Fruit fly (Drosophila melanogaster) whole organism, embryonic: ENCODE measurements around the gene ArfGAP3.

ENCODE experiments used
- ATbp ChIP-seq: fragments of 200-800 bp; sonication (Bioruptor generic); optimal IDR thresholded peaks from 2 replicates; lab custom pipeline; 2017; ENCODE audit warnings: missing biosample characterization, mild to moderate bottlenecking, missing genetic modification characterization, missing genetic modification reagents
- Abd-B ChIP-seq: fragments of 200-800 bp; sonication (Bioruptor generic); optimal IDR thresholded peaks from 2 replicates; lab custom pipeline; 2018; ENCODE audit warnings: missing biosample characterization, mild to moderate bottlenecking, missing genetic modification characterization, moderate library complexity
- Antp ChIP-seq: fragments of 200-800 bp; sonication (Bioruptor generic); optimal IDR thresholded peaks from 3 replicates; lab custom pipeline; 2016; ENCODE audit warnings: missing biosample characterization, missing genetic modification characterization
- Bteb2 ChIP-seq: fragments of 200-800 bp; sonication (Bioruptor generic); optimal IDR thresholded peaks from 2 replicates; lab custom pipeline; 2016; ENCODE audit warnings: missing biosample characterization, missing genetic modification characterization
- CG10209 ChIP-seq: fragments of 200-800 bp; sonication (Bioruptor generic); optimal IDR thresholded peaks from 3 replicates; lab custom pipeline; 2017; ENCODE audit warnings: missing biosample characterization, mild to moderate bottlenecking, missing genetic modification characterization, missing genetic modification reagents
- CG10274 ChIP-seq: fragments of 200-800 bp; sonication (Bioruptor generic); optimal IDR thresholded peaks from 3 replicates; lab custom pipeline; 2017; ENCODE audit warnings: missing biosample characterization, mild to moderate bottlenecking, missing genetic modification characterization
- CG10431 ChIP-seq: fragments of 200-800 bp; sonication (Bioruptor generic); optimal IDR thresholded peaks from 3 replicates; lab custom pipeline; 2018; ENCODE audit warnings: missing biosample characterization, mild to moderate bottlenecking, missing genetic modification characterization
- CG11093 ChIP-seq: fragments of 200-800 bp; sonication (Bioruptor generic); IDR thresholded peaks from 3 replicates; pipeline ENCODE4 v1.3.6; 2022; ENCODE audit warnings: missing biosample characterization, missing genetic modification characterization
- CG14710 ChIP-seq: fragments of 200-800 bp; sonication (Bioruptor generic); optimal IDR thresholded peaks from 3 replicates; lab custom pipeline; 2019; ENCODE audit warnings: missing biosample characterization, mild to moderate bottlenecking, missing genetic modification characterization, moderate library complexity
- CG14965 ChIP-seq: fragments of 200-800 bp; sonication (Bioruptor generic); optimal IDR thresholded peaks from 2 replicates; lab custom pipeline; 2016; ENCODE audit warnings: missing biosample characterization, missing genetic modification characterization, borderline replicate concordance
- CG15269 ChIP-seq: fragments of 200-800 bp; sonication (Bioruptor generic); optimal IDR thresholded peaks from 2 replicates; lab custom pipeline; 2018; ENCODE audit warnings: missing biosample characterization, mild to moderate bottlenecking, missing genetic modification characterization, moderate library complexity
- CG16815 ChIP-seq: fragments of 200-800 bp; sonication (Bioruptor generic); optimal IDR thresholded peaks from 3 replicates; lab custom pipeline; 2017; ENCODE audit warnings: missing biosample characterization, mild to moderate bottlenecking, missing genetic modification characterization
- CG1792 ChIP-seq: fragments of 200-800 bp; sonication (Bioruptor generic); optimal IDR thresholded peaks from 2 replicates; lab custom pipeline; 2016; ENCODE audit warnings: missing biosample characterization, missing genetic modification characterization
- CG18476 ChIP-seq: fragments of 200-800 bp; sonication (Bioruptor generic); optimal IDR thresholded peaks from 2 replicates; lab custom pipeline; 2016; ENCODE audit warnings: missing biosample characterization, mild to moderate bottlenecking, missing genetic modification characterization
- CG2129 ChIP-seq: fragments of 200-800 bp; sonication (Bioruptor generic); IDR thresholded peaks from 2 replicates; pipeline ENCODE4 v1.3.6; 2022; ENCODE audit warnings: missing biosample characterization, missing genetic modification characterization; ENCODE audit not compliant: partially characterized antibody
- CG2202 ChIP-seq: fragments of 200-800 bp; sonication (Bioruptor generic); optimal IDR thresholded peaks from 2 replicates; lab custom pipeline; 2018; ENCODE audit warnings: missing biosample characterization, mild to moderate bottlenecking, missing genetic modification characterization
- CG2712 ChIP-seq: fragments of 200-800 bp; optimal IDR thresholded peaks from 3 replicates; lab custom pipeline; 2019; ENCODE audit warnings: missing biosample characterization, mild to moderate bottlenecking, missing genetic modification characterization, moderate library complexity
- CG31224 ChIP-seq: fragments of 200-800 bp; sonication (Bioruptor generic); IDR thresholded peaks from 2 replicates; pipeline ENCODE4 v1.3.6; 2022; ENCODE audit warnings: missing biosample characterization, missing genetic modification characterization
- CG32772 ChIP-seq: fragments of 200-800 bp; sonication (Bioruptor generic); IDR thresholded peaks from 2 replicates; pipeline ENCODE4 v1.3.6; 2022; ENCODE audit warnings: missing biosample characterization, missing genetic modification characterization
- CG4820 ChIP-seq: fragments of 200-800 bp; sonication (Bioruptor generic); optimal IDR thresholded peaks from 3 replicates; lab custom pipeline; 2016; ENCODE audit warnings: missing biosample characterization, missing genetic modification characterization
- CG5953 ChIP-seq: fragments of 200-800 bp; sonication (Bioruptor generic); IDR thresholded peaks from 2 replicates; pipeline ENCODE4 v1.3.6; 2022; ENCODE audit warnings: missing biosample characterization, missing genetic modification characterization
- CG9817 ChIP-seq: fragments of 200-800 bp; sonication (Bioruptor generic); optimal IDR thresholded peaks from 2 replicates; lab custom pipeline; 2018; ENCODE audit warnings: missing biosample characterization, mild to moderate bottlenecking, missing genetic modification characterization, moderate library complexity
- CTCF ChIP-seq: fragments of 200-800 bp; sonication (Bioruptor generic); optimal IDR thresholded peaks from 2 replicates; lab custom pipeline; 2017; ENCODE audit warnings: missing biosample characterization, mild to moderate bottlenecking, missing genetic modification characterization, moderate library complexity
- Deaf1 ChIP-seq: fragments of 200-800 bp; optimal IDR thresholded peaks from 3 replicates; lab custom pipeline; 2019; ENCODE audit warnings: missing biosample characterization, mild to moderate bottlenecking, missing genetic modification characterization, moderate library complexity
- Gug ChIP-seq: fragments of 200-800 bp; sonication (Bioruptor generic); IDR thresholded peaks from 4 replicates; pipeline ENCODE4 v1.3.6; 2022; ENCODE audit warnings: missing biosample characterization, missing genetic modification characterization
- HLH4C ChIP-seq: fragments of 200-800 bp; sonication (Bioruptor generic); IDR thresholded peaks from 3 replicates; pipeline ENCODE4 v1.3.6; 2022; ENCODE audit warnings: missing biosample characterization, missing genetic modification characterization; ENCODE audit not compliant: partially characterized antibody
- HLHmδ ChIP-seq: fragments of 200-800 bp; sonication (Bioruptor generic); optimal IDR thresholded peaks from 2 replicates; lab custom pipeline; 2018; ENCODE audit warnings: missing biosample characterization, mild to moderate bottlenecking, missing genetic modification characterization, moderate library complexity
- Jarid2 ChIP-seq: fragments of 200-800 bp; sonication (Bioruptor generic); optimal IDR thresholded peaks from 3 replicates; lab custom pipeline; 2017; ENCODE audit warnings: mild to moderate bottlenecking, missing biosample characterization, missing genetic modification reagents, missing genetic modification characterization
- Opbp ChIP-seq: fragments of 200-800 bp; sonication (Bioruptor generic); IDR thresholded peaks from 3 replicates; pipeline ENCODE4 v1.3.6; 2022; ENCODE audit warnings: missing biosample characterization, missing genetic modification characterization; ENCODE audit not compliant: partially characterized antibody
- Sin3A ChIP-seq: fragments of >200 bp; optimal IDR thresholded peaks from 2 replicates; lab custom pipeline; 2018
- Sox102F ChIP-seq: fragments of 200-800 bp; sonication (Bioruptor generic); optimal IDR thresholded peaks from 2 replicates; lab custom pipeline; 2018; ENCODE audit warnings: missing biosample characterization, mild to moderate bottlenecking, missing genetic modification characterization, moderate library complexity
- Sry-δ ChIP-seq: fragments of 200-800 bp; sonication (Bioruptor generic); optimal IDR thresholded peaks from 2 replicates; lab custom pipeline; 2016; ENCODE audit warnings: missing biosample characterization, missing genetic modification characterization
- Xbp1 ChIP-seq: fragments of 200-800 bp; sonication (Bioruptor generic); optimal IDR thresholded peaks from 3 replicates; lab custom pipeline; 2016; ENCODE audit warnings: missing biosample characterization, mild to moderate bottlenecking, missing genetic modification characterization
- abd-A ChIP-seq: fragments of 200-800 bp; sonication (Bioruptor generic); optimal IDR thresholded peaks from 3 replicates; lab custom pipeline; 2019; ENCODE audit warnings: missing biosample characterization, mild to moderate bottlenecking, missing genetic modification characterization, moderate library complexity
- ap ChIP-seq: fragments of 200-800 bp; sonication (Bioruptor generic); IDR thresholded peaks from 2 replicates; pipeline ENCODE4 v1.3.6; 2022; ENCODE audit warnings: missing biosample characterization, missing genetic modification characterization
- bab2 ChIP-seq: fragments of 200-800 bp; sonication (Bioruptor generic); optimal IDR thresholded peaks from 2 replicates; lab custom pipeline; 2016; ENCODE audit warnings: missing biosample characterization, missing genetic modification characterization
- crc ChIP-seq: fragments of 200-800 bp; sonication (Bioruptor generic); optimal IDR thresholded peaks from 2 replicates; lab custom pipeline; 2016; ENCODE audit warnings: missing biosample characterization, missing genetic modification characterization
- crol ChIP-seq: fragments of 200-800 bp; sonication (Bioruptor generic); IDR thresholded peaks from 2 replicates; pipeline ENCODE4 v1.3.6; 2022; ENCODE audit warnings: missing biosample characterization, missing genetic modification characterization
- ems ChIP-seq: fragments of 200-800 bp; sonication (Bioruptor generic); optimal IDR thresholded peaks from 3 replicates; lab custom pipeline; 2016; ENCODE audit warnings: missing biosample characterization, missing genetic modification characterization
- gcm ChIP-seq: fragments of 200-800 bp; sonication (Bioruptor generic); optimal IDR thresholded peaks from 2 replicates; lab custom pipeline; 2019; ENCODE audit warnings: missing biosample characterization, mild to moderate bottlenecking, missing genetic modification characterization, moderate library complexity
- hbn ChIP-seq: fragments of 200-800 bp; sonication (Bioruptor generic); IDR thresholded peaks from 2 replicates; pipeline ENCODE4 v1.3.6; 2022; ENCODE audit warnings: missing biosample characterization, missing genetic modification characterization; ENCODE audit not compliant: partially characterized antibody
- insv ChIP-seq, 2 experiments: fragments of 200-800 bp; sonication (Bioruptor generic); optimal IDR thresholded peaks; 3 replicates each; lab custom pipeline; 2016 to 2018; ENCODE audit warnings: missing biosample characterization in 2 of 2, missing genetic modification characterization in 2 of 2
- lab ChIP-seq: fragments of 200-800 bp; sonication (Bioruptor generic); optimal IDR thresholded peaks from 3 replicates; lab custom pipeline; 2017; ENCODE audit warnings: missing biosample characterization, missing genetic modification characterization, mild to moderate bottlenecking, moderate library complexity, missing genetic modification reagents
- nmo ChIP-seq: fragments of 200-800 bp; sonication (Bioruptor generic); optimal IDR thresholded peaks from 2 replicates; lab custom pipeline; 2018; ENCODE audit warnings: missing biosample characterization, mild to moderate bottlenecking, missing genetic modification characterization, moderate library complexity
- nom ChIP-seq: fragments of 200-800 bp; sonication (Bioruptor generic); optimal IDR thresholded peaks from 2 replicates; lab custom pipeline; 2017; ENCODE audit warnings: missing biosample characterization, missing genetic modification characterization, mild to moderate bottlenecking, moderate library complexity, missing genetic modification reagents
- ro ChIP-seq: fragments of 200-800 bp; sonication (Bioruptor generic); IDR thresholded peaks from 2 replicates; pipeline ENCODE4 v1.3.6; 2022; ENCODE audit warnings: missing biosample characterization, missing genetic modification characterization
- seq ChIP-seq: fragments of 200-800 bp; sonication (Bioruptor generic); IDR thresholded peaks from 2 replicates; pipeline ENCODE4 v1.3.6; 2022; ENCODE audit warnings: missing biosample characterization, missing genetic modification characterization
- tup ChIP-seq: fragments of 200-800 bp; sonication (Bioruptor generic); optimal IDR thresholded peaks from 2 replicates; lab custom pipeline; 2016; ENCODE audit warnings: missing biosample characterization, mild to moderate bottlenecking, missing genetic modification characterization, moderate library complexity
- tx ChIP-seq: fragments of 200-800 bp; sonication (Bioruptor generic); optimal IDR thresholded peaks from 2 replicates; lab custom pipeline; 2016; ENCODE audit warnings: missing biosample characterization, missing genetic modification characterization
- wek ChIP-seq: fragments of 200-800 bp; sonication (Bioruptor generic); optimal IDR thresholded peaks from 3 replicates; lab custom pipeline; 2018; ENCODE audit warnings: missing biosample characterization, mild to moderate bottlenecking, missing genetic modification characterization, moderate library complexity

The ArfGAP3 gene

DNA sequence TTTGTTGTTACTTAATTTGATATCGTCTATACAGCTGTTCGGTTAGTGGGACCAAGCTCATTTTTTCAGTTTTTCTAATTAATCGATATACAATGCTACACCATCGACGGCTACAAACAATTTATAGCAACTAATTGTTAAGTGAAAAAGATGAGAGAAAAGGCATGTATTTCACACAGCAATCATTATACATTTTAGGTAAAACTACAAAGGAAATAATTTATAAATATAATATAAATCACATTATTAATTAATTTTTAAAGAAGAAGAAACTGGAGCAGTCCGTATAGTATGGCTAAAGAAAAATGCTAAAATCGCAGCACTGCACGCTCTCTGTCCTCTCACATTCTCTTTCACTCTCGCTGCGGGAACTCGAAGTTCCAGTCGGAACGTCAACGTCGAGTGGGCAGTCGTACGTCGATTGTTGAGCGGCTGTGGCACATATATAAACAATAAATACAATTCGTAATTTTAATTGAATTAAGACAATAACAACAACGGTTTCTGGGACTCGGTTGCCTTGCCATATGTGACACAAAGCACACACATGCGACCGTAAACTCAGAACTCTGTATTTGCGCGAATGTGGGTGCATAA, 10.5 kb upstream of the ArfGAP3 start, which contains the start of the genes CG14450 and CG11367 (continued):
- no peak for TF ChIP-seq ap (GFP tag; lab: Robert Waterston, UW)
- TF ChIP-seq CG14710 (tag; lab: Kevin White, UChicago): peak; percentile 67
- no peak for TF ChIP-seq Antp (GFP tag; lab: Kevin White, UChicago)
- peak; percentile 3 for TF ChIP-seq wek (GFP tag; lab: Kevin White, UChicago)
- no peak for TF ChIP-seq abd-A (tag; lab: Kevin White, UChicago)
- TF ChIP-seq CG2129 (GFP tag; lab: Robert Waterston, UW): 0 out of 2 replicates have a peak, but pooled peaks have one; percentile 33
- peak; percentile 63 for TF ChIP-seq nom
- no peak for TF ChIP-seq tx (GFP tag; lab: Kevin White, UChicago)
- peak; percentile 15 for TF ChIP-seq CG10431 (GFP tag; lab: Kevin White, UChicago)
- TF ChIP-seq Sry-δ (GFP tag; lab: Kevin White, UChicago): peak; percentile 25
- TF ChIP-seq crc (GFP tag; lab: Kevin White, UChicago): no peak
- no peak for TF ChIP-seq crol (GFP tag; lab: Robert Waterston, UW)
- TF ChIP-seq CG9817: peak; percentile 5
- no peak for TF ChIP-seq CG10274 (GFP tag; lab: Kevin White, UChicago)
- TF ChIP-seq CG14965: no peak
- no peak for TF ChIP-seq CG2202
- peak; percentile 53 for TF ChIP-seq lab
- TF ChIP-seq insv (GFP tag; optimal IDR thresholded peaks at IDR 0.05; lab: Kevin White, UChicago): peak in 1 of 2 experiments; percentile 80
- no peak for TF ChIP-seq bab2
- TF ChIP-seq CG2712 (tag; lab: Kevin White, UChicago): peak; percentile 59
- no peak for TF ChIP-seq CG4820
- no peak for TF ChIP-seq Sox102F
- TF ChIP-seq HLH4C: peak; percentile 62
- TF ChIP-seq gcm: peak; percentile 24
- peak; percentile 24 for TF ChIP-seq ATbp (GFP tag; lab: Kevin White, UChicago)
- TF ChIP-seq CG31224 (GFP tag; lab: Robert Waterston, UW): no peak
- no peak for TF ChIP-seq CG11093 (GFP tag; lab: Robert Waterston, UW)
- TF ChIP-seq hbn (GFP tag; lab: Robert Waterston, UW): peak; percentile 55; the same call in 1 of the 2 replicates
- TF ChIP-seq CG32772 (GFP tag; lab: Robert Waterston, UW): no peak
- peak; percentile 11 for TF ChIP-seq CTCF
- TF ChIP-seq Deaf1 (tag; lab: Kevin White, UChicago): peak; percentile 89
- TF ChIP-seq tup (GFP tag; lab: Kevin White, UChicago): no peak
- no peak for TF ChIP-seq Sin3A (lab: Kevin White, UChicago)
- no peak for TF ChIP-seq Bteb2 (GFP tag; lab: Kevin White, UChicago)
- TF ChIP-seq Abd-B (GFP tag; lab: Kevin White, UChicago): no peak
- TF ChIP-seq Jarid2 (GFP tag; lab: Kevin White, UChicago): peak; percentile 91
- no peak for TF ChIP-seq CG18476 (GFP tag; lab: Kevin White, UChicago)
- TF ChIP-seq Xbp1 (GFP tag; lab: Kevin White, UChicago): no peak
- no peak for TF ChIP-seq CG1792 (GFP tag; lab: Kevin White, UChicago)
- TF ChIP-seq CG10209 (GFP tag; lab: Kevin White, UChicago): peak; percentile 8
- TF ChIP-seq CG15269 (tag; lab: Kevin White, UChicago): no peak
- TF ChIP-seq CG5953: no peak
- peak; percentile 65 for TF ChIP-seq nmo (GFP tag; lab: Kevin White, UChicago)
- TF ChIP-seq seq (GFP tag; lab: Robert Waterston, UW): no peak
- TF ChIP-seq Gug: no peak
- TF ChIP-seq HLHmδ: peak; percentile 76
- TF ChIP-seq CG16815 (GFP tag; lab: Kevin White, UChicago): no peak
- no peak for TF ChIP-seq ro (GFP tag; lab: Robert Waterston, UW)
- TF ChIP-seq Opbp (GFP tag; lab: Robert Waterston, UW): peak; percentile 36; the same call in 1 of the 3 replicates
- TF ChIP-seq ems: no peak
